Worm (Caenorhabditis elegans) whole organism, L1 larva: ENCODE data around the gene dmsr-4.

ENCODE experiments used
- C04F5.9 ChIP-seq: sonication (generic microtip); optimal IDR thresholded peaks from 2 replicates; lab custom pipeline; 2016; ENCODE audit warnings: missing genetic modification characterization, missing compliant biosample characterization
- C34B4.2 ChIP-seq: sonication (generic microtip); optimal IDR thresholded peaks from 2 replicates; lab custom pipeline; 2017; ENCODE audit warnings: mild to moderate bottlenecking, missing genetic modification characterization, missing compliant biosample characterization
- Y116A8C.19 ChIP-seq: sonication (generic microtip); optimal IDR thresholded peaks from 2 replicates; lab custom pipeline; 2016; ENCODE audit warnings: missing compliant biosample characterization, missing genetic modification characterization, borderline replicate concordance
- ama-1 ChIP-seq: fragments of 150-350 bp; optimal IDR thresholded peaks from 2 replicates; lab custom pipeline; 2014
- ceh-63 ChIP-seq: fragments of 200-800 bp; sonication (Bioruptor generic); optimal IDR thresholded peaks from 2 replicates; lab custom pipeline; 2018; ENCODE audit warnings: mild to moderate bottlenecking, missing genetic modification characterization, missing compliant biosample characterization
- ceh-8 ChIP-seq: fragments of 200-800 bp; sonication (Bioruptor generic); optimal IDR thresholded peaks from 2 replicates; lab custom pipeline; 2018; ENCODE audit warnings: mild to moderate bottlenecking, missing genetic modification characterization, moderate library complexity, missing compliant biosample characterization
- ces-1 ChIP-seq: fragments of 150-350 bp; optimal IDR thresholded peaks from 2 replicates; lab custom pipeline; 2014; ENCODE audit warnings: missing biosample characterization, missing genetic modification reagents, missing genetic modification characterization
- dpl-1 ChIP-seq, 3 experiments: fragments of 150-350 bp in 2 of 3; sonication (generic microtip) in 1 of 3; optimal IDR thresholded peaks; 2 replicates each; lab custom pipeline; 2014 to 2017; ENCODE audit warnings: missing biosample characterization in 3 of 3, missing genetic modification characterization in 3 of 3, missing genetic modification reagents in 3 of 3
- dsc-1 ChIP-seq: sonication (generic microtip); optimal IDR thresholded peaks from 2 replicates; lab custom pipeline; 2016; ENCODE audit warnings: mild to moderate bottlenecking, missing genetic modification characterization, missing compliant biosample characterization
- egl-27 ChIP-seq, 2 experiments: fragments of 150-350 bp in 1 of 2; sonication (generic microtip); optimal IDR thresholded peaks; 3 replicates each; lab custom pipeline; 2017 to 2018; ENCODE audit warnings: missing biosample characterization in 2 of 2, missing genetic modification characterization in 2 of 2, missing genetic modification reagents in 2 of 2
- elt-3 ChIP-seq, 6 experiments: fragments of 150-350 bp in 1 of 6; sonication (generic microtip); optimal IDR thresholded peaks; 2 replicates each; lab custom pipeline; 2017 to 2018; ENCODE audit warnings: missing biosample characterization in 6 of 6, missing genetic modification characterization in 6 of 6, inconsistent platforms in 1 of 6
- ets-5 ChIP-seq: fragments of 200-800 bp; sonication (Bioruptor generic); IDR thresholded peaks from 2 replicates; pipeline ENCODE4 v1.3.6; 2022; ENCODE audit warnings: missing genetic modification characterization, missing compliant biosample characterization
- fkh-8 ChIP-seq: sonication (generic microtip); optimal IDR thresholded peaks from 2 replicates; lab custom pipeline; 2016; ENCODE audit warnings: mild to moderate bottlenecking, missing genetic modification characterization, missing compliant biosample characterization
- hlh-4 ChIP-seq: sonication (generic microtip); optimal IDR thresholded peaks from 2 replicates; lab custom pipeline; 2016; ENCODE audit warnings: mild to moderate bottlenecking, missing genetic modification characterization, missing compliant biosample characterization
- hpl-2 ChIP-seq: fragments of 150-350 bp; optimal IDR thresholded peaks from 2 replicates; lab custom pipeline; 2014; ENCODE audit warnings: missing biosample characterization, missing genetic modification reagents, missing genetic modification characterization
- irx-1 ChIP-seq: sonication (generic microtip); optimal IDR thresholded peaks from 2 replicates; lab custom pipeline; 2016; ENCODE audit warnings: missing genetic modification characterization, missing compliant biosample characterization
- jun-1 ChIP-seq: fragments of 150-350 bp; optimal IDR thresholded peaks from 2 replicates; lab custom pipeline; 2014; ENCODE audit warnings: missing biosample characterization, missing genetic modification reagents, missing genetic modification characterization
- lin-14 ChIP-seq: fragments of 200-800 bp; sonication (Bioruptor generic); optimal IDR thresholded peaks from 2 replicates; lab custom pipeline; 2018; ENCODE audit warnings: mild to moderate bottlenecking, missing genetic modification characterization, moderate library complexity, missing compliant biosample characterization
- lsy-2 ChIP-seq, 2 experiments: fragments of 150-350 bp; optimal IDR thresholded peaks; 2 replicates each; lab custom pipeline; 2014; ENCODE audit warnings: missing biosample characterization in 2 of 2, missing genetic modification characterization in 2 of 2
- mab-9 ChIP-seq: fragments of 200-800 bp; sonication (Bioruptor generic); IDR thresholded peaks from 2 replicates; pipeline ENCODE4 v1.3.6; 2022; ENCODE audit warnings: missing genetic modification reagents, missing genetic modification characterization, missing compliant biosample characterization
- mdl-1 ChIP-seq, 2 experiments: fragments of 150-350 bp; optimal IDR thresholded peaks; 2 replicates each; lab custom pipeline; 2014 to 2017; ENCODE audit warnings: missing biosample characterization in 2 of 2, missing genetic modification characterization in 2 of 2, inconsistent platforms in 1 of 2
- mef-2 ChIP-seq: fragments of 150-350 bp; optimal IDR thresholded peaks from 2 replicates; lab custom pipeline; 2014; ENCODE audit warnings: missing biosample characterization, missing genetic modification characterization
- nhr-19 ChIP-seq: fragments of 200-800 bp; sonication (Bioruptor generic); conservative IDR thresholded peaks from 2 replicates; pipeline ENCODE4 v1.3.6; 2022; ENCODE audit warnings: missing genetic modification characterization, missing compliant biosample characterization
- nhr-237 ChIP-seq: fragments of 150-350 bp; optimal IDR thresholded peaks from 2 replicates; lab custom pipeline; 2014; ENCODE audit warnings: missing biosample characterization, missing genetic modification characterization
- nhr-71 ChIP-seq: sonication (generic microtip); optimal IDR thresholded peaks from 2 replicates; lab custom pipeline; 2016; ENCODE audit warnings: mild to moderate bottlenecking, missing genetic modification characterization, moderate library complexity, missing compliant biosample characterization
- nhr-90 ChIP-seq: sonication (generic microtip); optimal IDR thresholded peaks from 2 replicates; lab custom pipeline; 2016; ENCODE audit warnings: mild to moderate bottlenecking, missing genetic modification characterization, missing compliant biosample characterization; ENCODE audit not compliant: poor library complexity
- pax-3 ChIP-seq: fragments of 200-800 bp; sonication (Bioruptor generic); optimal IDR thresholded peaks from 2 replicates; lab custom pipeline; 2018; ENCODE audit warnings: mild to moderate bottlenecking, missing genetic modification characterization, moderate library complexity, missing compliant biosample characterization
- rnt-1 ChIP-seq: sonication (generic microtip); optimal IDR thresholded peaks from 2 replicates; lab custom pipeline; 2016; ENCODE audit warnings: mild to moderate bottlenecking, missing genetic modification characterization, moderate library complexity, missing compliant biosample characterization
- snpc-4 ChIP-seq: fragments of 150-350 bp; optimal IDR thresholded peaks from 2 replicates; lab custom pipeline; 2014; ENCODE audit warnings: missing biosample characterization, missing genetic modification characterization
- snu-23 ChIP-seq: sonication (generic microtip); optimal IDR thresholded peaks from 2 replicates; lab custom pipeline; 2016; ENCODE audit warnings: missing genetic modification characterization, missing compliant biosample characterization
- sox-4 ChIP-seq: sonication (generic microtip); optimal IDR thresholded peaks from 2 replicates; lab custom pipeline; 2016; ENCODE audit warnings: missing genetic modification characterization, missing compliant biosample characterization
- sptf-1 ChIP-seq: fragments of 150-350 bp; optimal IDR thresholded peaks from 2 replicates; lab custom pipeline; 2014; ENCODE audit warnings: missing biosample characterization, missing genetic modification characterization
- swsn-7 ChIP-seq: sonication (generic microtip); optimal IDR thresholded peaks from 2 replicates; lab custom pipeline; 2016; ENCODE audit warnings: missing genetic modification characterization, missing compliant biosample characterization
- tbx-2 ChIP-seq: sonication (generic microtip); optimal IDR thresholded peaks from 2 replicates; lab custom pipeline; 2016; ENCODE audit warnings: missing genetic modification characterization, missing compliant biosample characterization
- unc-130 ChIP-seq: fragments of 150-350 bp; optimal IDR thresholded peaks from 2 replicates; lab custom pipeline; 2017; ENCODE audit warnings: missing biosample characterization, missing genetic modification characterization, inconsistent platforms
- unc-62 ChIP-seq: fragments of 150-350 bp; optimal IDR thresholded peaks from 2 replicates; lab custom pipeline; 2014; ENCODE audit warnings: missing biosample characterization, missing genetic modification reagents, missing genetic modification characterization
- ztf-11 ChIP-seq, 2 experiments: sonication (generic microtip); optimal IDR thresholded peaks; 2 replicates each; lab custom pipeline; 2016 to 2017; ENCODE audit warnings: missing genetic modification characterization in 2 of 2, missing biosample characterization in 1 of 2, missing compliant biosample characterization in 1 of 2

Gene dmsr-4

ce11 chrII:313540-313939 lies 43.3 kb downstream of the dmsr-4 start (continued):
- TF ChIP-seq ztf-11 (tag; optimal IDR thresholded peaks at IDR 0.05; lab: Kevin White, UChicago) (no peak), lsy-2 (tag; optimal IDR thresholded peaks at IDR 0.05; lab: Kevin White, UChicago) (peak in 1 of 2 experiments; percentile 29), sox-4 (tag; lab: Kevin White, UChicago) (no peak), C04F5.9 (no peak), snpc-4 (no peak), mdl-1 (tag; optimal IDR thresholded peaks at IDR 0.05; lab: Kevin White, UChicago) (no peak), lin-14 (GFP tag; lab: Kevin White, UChicago) (peak; percentile 76), dpl-1 (GFP tag; optimal IDR thresholded peaks at IDR 0.05; lab: Kevin White, UChicago) (no peak), unc-62 (GFP tag; lab: Kevin White, UChicago) (no peak), C34B4.2 (tag; lab: Kevin White, UChicago) (no peak), Y116A8C.19 (tag; lab: Kevin White, UChicago) (no peak), nhr-71 (tag; lab: Kevin White, UChicago) (peak; percentile 10), swsn-7 (tag; lab: Kevin White, UChicago) (no peak), unc-130 (tag; lab: Kevin White, UChicago) (no peak), pax-3 (tag; lab: Kevin White, UChicago) (no peak), ama-1 (lab: Kevin White, UChicago) (no peak), mab-9 (GFP tag; lab: Robert Waterston, UW) (no peak), snu-23 (peak; percentile 14), hpl-2 (GFP tag; lab: Kevin White, UChicago) (no peak), egl-27 (tag; optimal IDR thresholded peaks at IDR 0.05; lab: Kevin White, UChicago) (no peak), nhr-19 (GFP tag; lab: Robert Waterston, UW) (no peak), nhr-90 (tag; lab: Kevin White, UChicago) (no peak), rnt-1 (tag; lab: Kevin White, UChicago) (peak; percentile 41), hlh-4 (no peak), tbx-2 (tag; lab: Kevin White, UChicago) (no peak), irx-1 (no peak), jun-1 (tag; lab: Kevin White, UChicago) (no peak), fkh-8 (tag; lab: Kevin White, UChicago) (no peak)

- peak; percentile 8 for TF ChIP-seq nhr-71 (tag; lab: Kevin White, UChicago)
- peak; percentile 46 for TF ChIP-seq dsc-1 (tag; lab: Kevin White, UChicago)
Observed at ce11 chrII:312110-312509, 44.8 kb downstream of the dmsr-4 start, which contains the start of gene mps-2. Gene mps-2 (minus strand): TSS chrII:312210.

ce11 chrII:307154-307553 lies 49.7 kb downstream of the dmsr-4 start, which contains the start of gene K01A2.4:
Gene K01A2.4 (plus strand): TSS chrII:307454.
- TF ChIP-seq ceh-63 (GFP tag; lab: Kevin White, UChicago) (no peak), unc-62 (GFP tag; lab: Kevin White, UChicago) (no peak), mef-2 (tag; lab: Kevin White, UChicago) (no peak), sptf-1 (tag; lab: Kevin White, UChicago) (no peak), ceh-8 (no peak), nhr-237 (tag; lab: Kevin White, UChicago) (no peak), egl-27 (tag; optimal IDR thresholded peaks at IDR 0.05; lab: Kevin White, UChicago) (no peak), ets-5 (GFP tag; lab: Robert Waterston, UW) (no peak), elt-3 (tag; optimal IDR thresholded peaks at IDR 0.05; lab: Kevin White, UChicago) (no peak), nhr-90 (tag; lab: Kevin White, UChicago) (no peak), sox-4 (tag; lab: Kevin White, UChicago) (no peak), ces-1 (GFP tag; lab: Kevin White, UChicago) (no peak)
